Worm (Caenorhabditis elegans) whole organism, mixed stage, embryonic: Measurements from ENCODE around the gene arrd-5.

Experiments
- M03D4.4 ChIP-seq: sonication (generic microtip); optimal IDR thresholded peaks from 2 replicates; lab custom pipeline; 2017; ENCODE audit warnings: mild to moderate bottlenecking, missing genetic modification characterization, missing compliant biosample characterization
- bed-3 ChIP-seq: fragments of 200-800 bp; sonication (Bioruptor generic); optimal IDR thresholded peaks from 3 replicates; lab custom pipeline; 2018; ENCODE audit warnings: mild to moderate bottlenecking, missing genetic modification characterization, moderate library complexity, missing compliant biosample characterization
- blmp-1 ChIP-seq: fragments of 150-350 bp; optimal IDR thresholded peaks from 2 replicates; lab custom pipeline; 2014; ENCODE audit warnings: missing biosample characterization, missing genetic modification characterization
- ceh-39 ChIP-seq: fragments of 150-350 bp; optimal IDR thresholded peaks from 2 replicates; lab custom pipeline; 2014; ENCODE audit warnings: missing biosample characterization, missing genetic modification characterization
- ceh-43 ChIP-seq: fragments of 200-800 bp; sonication (Bioruptor generic); optimal IDR thresholded peaks from 2 replicates; lab custom pipeline; 2018; ENCODE audit warnings: mild to moderate bottlenecking, missing genetic modification characterization, moderate library complexity, missing compliant biosample characterization
- ces-1 ChIP-seq: fragments of 150-350 bp; optimal IDR thresholded peaks from 2 replicates; lab custom pipeline; 2014; ENCODE audit warnings: missing biosample characterization, missing genetic modification reagents, missing genetic modification characterization
- cnd-1 ChIP-seq: fragments of 200-800 bp; sonication (Bioruptor generic); optimal IDR thresholded peaks from 2 replicates; lab custom pipeline; 2018; ENCODE audit warnings: mild to moderate bottlenecking, missing genetic modification characterization, missing compliant biosample characterization
- drap-1 ChIP-seq: fragments of 200-800 bp; sonication (Bioruptor generic); optimal IDR thresholded peaks from 3 replicates; lab custom pipeline; 2018; ENCODE audit warnings: mild to moderate bottlenecking, missing genetic modification characterization, missing compliant biosample characterization
- elt-1 ChIP-seq: sonication (generic microtip); optimal IDR thresholded peaks from 2 replicates; lab custom pipeline; 2017; ENCODE audit warnings: missing genetic modification characterization, mild to moderate bottlenecking, missing compliant biosample characterization, antibody characterized with exemption, moderate library complexity, borderline replicate concordance; ENCODE audit not compliant: insufficient read depth
- elt-3 ChIP-seq: fragments of 150-350 bp; optimal IDR thresholded peaks from 2 replicates; lab custom pipeline; 2014; ENCODE audit warnings: missing biosample characterization, missing genetic modification characterization
- flh-1 ChIP-seq: fragments of 200-800 bp; sonication (Bioruptor generic); optimal IDR thresholded peaks from 2 replicates; lab custom pipeline; 2018; ENCODE audit warnings: mild to moderate bottlenecking, missing genetic modification characterization, moderate library complexity, missing compliant biosample characterization
- ham-2 ChIP-seq: fragments of 200-800 bp; sonication (Bioruptor generic); optimal IDR thresholded peaks from 2 replicates; lab custom pipeline; 2018; ENCODE audit warnings: mild to moderate bottlenecking, missing genetic modification characterization, missing compliant biosample characterization
- hlh-1 ChIP-seq: fragments of 150-350 bp; optimal IDR thresholded peaks from 2 replicates; lab custom pipeline; 2014; ENCODE audit warnings: missing biosample characterization, missing genetic modification reagents, missing genetic modification characterization
- lin-13 ChIP-seq: fragments of 150-350 bp; optimal IDR thresholded peaks from 2 replicates; lab custom pipeline; 2014; ENCODE audit warnings: missing biosample characterization, missing genetic modification characterization
- lin-32 ChIP-seq: fragments of 200-800 bp; sonication (Bioruptor generic); optimal IDR thresholded peaks from 2 replicates; lab custom pipeline; 2018; ENCODE audit warnings: mild to moderate bottlenecking, missing genetic modification characterization, missing compliant biosample characterization
- lsy-2 ChIP-seq: fragments of 150-350 bp; optimal IDR thresholded peaks from 2 replicates; lab custom pipeline; 2014; ENCODE audit warnings: missing biosample characterization, missing genetic modification characterization
- mab-5 ChIP-seq: fragments of 150-350 bp; optimal IDR thresholded peaks from 2 replicates; lab custom pipeline; 2014; ENCODE audit warnings: missing biosample characterization, missing genetic modification characterization
- mep-1 ChIP-seq: fragments of 150-350 bp; optimal IDR thresholded peaks from 2 replicates; lab custom pipeline; 2017; ENCODE audit warnings: missing biosample characterization, missing genetic modification reagents, missing genetic modification characterization, inconsistent platforms
- mls-2 ChIP-seq: sonication (generic microtip); optimal IDR thresholded peaks from 2 replicates; lab custom pipeline; 2016; ENCODE audit warnings: mild to moderate bottlenecking, missing genetic modification characterization, moderate library complexity, missing compliant biosample characterization
- nhr-12 ChIP-seq: fragments of 150-350 bp; optimal IDR thresholded peaks from 2 replicates; lab custom pipeline; 2014; ENCODE audit warnings: missing biosample characterization, missing genetic modification characterization
- nhr-2 ChIP-seq: fragments of 150-350 bp; optimal IDR thresholded peaks from 2 replicates; lab custom pipeline; 2014; ENCODE audit warnings: missing biosample characterization, missing genetic modification characterization
- nhr-237 ChIP-seq: fragments of 150-350 bp; optimal IDR thresholded peaks from 2 replicates; lab custom pipeline; 2014; ENCODE audit warnings: missing biosample characterization, missing genetic modification characterization
- nhr-28 ChIP-seq: fragments of 150-350 bp; optimal IDR thresholded peaks from 2 replicates; lab custom pipeline; 2014; ENCODE audit warnings: missing biosample characterization, missing genetic modification characterization
- nhr-76 ChIP-seq: sonication (generic microtip); optimal IDR thresholded peaks from 2 replicates; lab custom pipeline; 2017; ENCODE audit warnings: missing biosample characterization, missing genetic modification characterization
- pha-4 ChIP-seq: fragments of 150-350 bp; optimal IDR thresholded peaks from 2 replicates; lab custom pipeline; 2018; ENCODE audit warnings: missing biosample characterization, missing genetic modification reagents, missing genetic modification characterization
- sem-2 ChIP-seq: fragments of 200-800 bp; sonication (Bioruptor generic); optimal IDR thresholded peaks from 2 replicates; lab custom pipeline; 2018; ENCODE audit warnings: mild to moderate bottlenecking, missing genetic modification characterization, missing compliant biosample characterization
- snpc-4 ChIP-seq: fragments of 150-350 bp; optimal IDR thresholded peaks from 2 replicates; lab custom pipeline; 2014; ENCODE audit warnings: missing biosample characterization, missing genetic modification characterization
- sptf-1 ChIP-seq: sonication (generic microtip); optimal IDR thresholded peaks from 2 replicates; lab custom pipeline; 2017; ENCODE audit warnings: mild to moderate bottlenecking, missing genetic modification characterization, moderate library complexity, missing compliant biosample characterization
- tbx-8 ChIP-seq: fragments of 200-800 bp; sonication (Bioruptor generic); optimal IDR thresholded peaks from 2 replicates; lab custom pipeline; 2018; ENCODE audit warnings: mild to moderate bottlenecking, missing genetic modification characterization, moderate library complexity, missing compliant biosample characterization
- unc-120 ChIP-seq: sonication (generic microtip); optimal IDR thresholded peaks from 2 replicates; lab custom pipeline; 2017; ENCODE audit warnings: missing genetic modification characterization, missing compliant biosample characterization; ENCODE audit not compliant: poor library complexity, severe bottlenecking
- unc-39 ChIP-seq: fragments of 150-350 bp; optimal IDR thresholded peaks from 2 replicates; lab custom pipeline; 2014; ENCODE audit warnings: missing biosample characterization, missing genetic modification characterization
- unc-62 ChIP-seq: fragments of 150-350 bp; optimal IDR thresholded peaks from 2 replicates; lab custom pipeline; 2014; ENCODE audit warnings: missing biosample characterization, missing genetic modification reagents, missing genetic modification characterization
- zip-8 ChIP-seq: fragments of 150-350 bp; optimal IDR thresholded peaks from 2 replicates; lab custom pipeline; 2014; ENCODE audit warnings: missing biosample characterization, missing genetic modification characterization
- ztf-11 ChIP-seq: fragments of 150-350 bp; optimal IDR thresholded peaks from 2 replicates; lab custom pipeline; 2014; ENCODE audit warnings: missing biosample characterization, missing genetic modification characterization

Gene arrd-5

ce11 chrII:9834921-9835320, at the start of gene arrd-5:
TSS of gene arrd-5 (plus strand) at chrII:9835221.
- TF ChIP-seq mls-2 (tag; lab: Kevin White, UChicago) (no peak), mab-5 (tag; lab: Kevin White, UChicago) (no peak), tbx-8 (GFP tag; lab: Kevin White, UChicago) (no peak), lin-32 (GFP tag; lab: Kevin White, UChicago) (no peak), nhr-237 (tag; lab: Kevin White, UChicago) (no peak), lsy-2 (tag; lab: Kevin White, UChicago) (no peak), unc-39 (tag; lab: Kevin White, UChicago) (no peak), drap-1 (GFP tag; lab: Kevin White, UChicago) (no peak), nhr-28 (no peak), unc-62 (GFP tag; lab: Kevin White, UChicago) (no peak), pha-4 (tag; lab: Kevin White, UChicago) (no peak), ham-2 (GFP tag; lab: Kevin White, UChicago) (no peak), ces-1 (GFP tag; lab: Kevin White, UChicago) (no peak), zip-8 (tag; lab: Kevin White, UChicago) (no peak)

DNA sequence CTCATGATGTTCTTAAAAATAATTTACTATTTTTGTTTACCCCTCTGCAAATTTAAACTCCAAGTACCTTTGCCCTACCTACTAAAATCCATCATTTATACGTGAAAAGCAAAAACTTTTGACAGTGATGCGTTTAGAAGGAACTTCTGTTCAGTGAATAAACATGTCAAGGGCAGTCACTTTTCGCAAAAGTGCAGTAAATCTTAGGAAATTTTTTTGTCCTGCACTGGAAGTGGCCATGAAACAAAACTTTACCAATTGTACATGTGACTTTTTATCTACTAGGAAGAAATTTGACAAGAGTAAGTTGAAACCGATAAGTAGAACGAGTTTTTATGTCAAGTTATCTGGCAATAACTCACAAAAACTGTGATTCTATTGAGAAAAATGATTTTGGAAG, 48.8 kb upstream of the arrd-5 start:
- TF ChIP-seq elt-1 (tag; lab: Kevin White, UChicago) (no peak), snpc-4 (no peak), zip-8 (tag; lab: Kevin White, UChicago) (no peak)

ce11 chrII:9787395-9788152, 47.4 kb upstream of the arrd-5 start, which contains the start of gene cyp-13A2:
TSS of gene cyp-13A2 (minus strand) at chrII:9787629.
- TF ChIP-seq unc-120 (tag; lab: Kevin White, UChicago) (peak; percentile 52), pha-4 (tag; lab: Kevin White, UChicago) (no peak), unc-62 (GFP tag; lab: Kevin White, UChicago) (peak; percentile 23), snpc-4 (no peak), elt-1 (tag; lab: Kevin White, UChicago) (peak; percentile 44), ceh-39 (tag; lab: Kevin White, UChicago) (no peak), mep-1 (tag; lab: Kevin White, UChicago) (no peak), tbx-8 (GFP tag; lab: Kevin White, UChicago) (no peak), mab-5 (tag; lab: Kevin White, UChicago) (no peak), elt-3 (no peak), sem-2 (no peak)

ce11 chrII:9791185-9791584, 43.8 kb upstream of the arrd-5 start:
- no peak for TF ChIP-seq ces-1 (GFP tag; lab: Kevin White, UChicago)
- TF ChIP-seq unc-62 (GFP tag; lab: Kevin White, UChicago) = no peak
- TF ChIP-seq blmp-1 (tag; lab: Kevin White, UChicago) = no peak
- TF ChIP-seq, all 35 proteins: peak for 0

- TF ChIP-seq ztf-11 (tag; lab: Kevin White, UChicago) (no peak), lin-32 (GFP tag; lab: Kevin White, UChicago) (no peak), mep-1 (tag; lab: Kevin White, UChicago) (no peak), unc-39 (tag; lab: Kevin White, UChicago) (no peak), mls-2 (tag; lab: Kevin White, UChicago) (no peak), ces-1 (GFP tag; lab: Kevin White, UChicago) (no peak), sem-2 (no peak), flh-1 (GFP tag; lab: Kevin White, UChicago) (no peak), bed-3 (GFP tag; lab: Kevin White, UChicago) (no peak), elt-1 (tag; lab: Kevin White, UChicago) (no peak), tbx-8 (GFP tag; lab: Kevin White, UChicago) (no peak), drap-1 (GFP tag; lab: Kevin White, UChicago) (no peak), ceh-39 (tag; lab: Kevin White, UChicago) (no peak), nhr-76 (tag; lab: Kevin White, UChicago) (no peak), elt-3 (no peak)
Measured at ce11 chrII:9793197-9793596, 41.8 kb upstream of the arrd-5 start, which contains the start of gene cyp-13A3. TSS of gene cyp-13A3 (minus strand) at chrII:9793297.

DNA sequence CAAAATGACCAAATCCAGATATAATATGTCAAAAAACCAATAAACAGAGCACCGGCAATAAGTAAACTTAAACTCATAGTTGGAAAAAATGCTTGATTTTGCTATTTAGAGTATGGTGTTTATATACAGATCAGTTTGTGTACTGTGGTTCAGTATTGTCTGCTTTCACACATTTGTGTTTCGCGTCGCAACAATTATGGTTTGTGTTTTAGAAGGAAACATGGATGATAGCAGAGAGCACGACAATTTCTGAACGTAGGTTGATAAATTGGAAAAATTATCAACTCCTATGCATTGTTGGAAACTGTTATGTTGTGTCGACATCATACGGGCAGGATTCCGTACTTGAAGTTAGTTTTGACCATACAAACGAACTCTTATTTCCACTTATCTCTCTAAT, 37.4 kb upstream of the arrd-5 start, which contains the start of gene cyp-13A4:
TSS of gene cyp-13A4 (minus strand) at position 77 of the 400 bp plus-strand sequence.
- no peak for TF ChIP-seq lin-13 (tag; lab: Kevin White, UChicago)
- TF ChIP-seq unc-120 (tag; lab: Kevin White, UChicago) = no peak
- TF ChIP-seq sem-2 = no peak
- no peak for TF ChIP-seq unc-62 (GFP tag; lab: Kevin White, UChicago)
- no peak for TF ChIP-seq ceh-43
- no peak for TF ChIP-seq hlh-1
- no peak for TF ChIP-seq cnd-1 (tag; lab: Kevin White, UChicago)
- no peak for TF ChIP-seq ztf-11 (tag; lab: Kevin White, UChicago)
- TF ChIP-seq pha-4 (tag; lab: Kevin White, UChicago) = no peak
- no peak for TF ChIP-seq nhr-12 (tag; lab: Kevin White, UChicago)
- TF ChIP-seq mls-2 (tag; lab: Kevin White, UChicago) = no peak
- TF ChIP-seq unc-39 (tag; lab: Kevin White, UChicago) = no peak
- no peak for TF ChIP-seq M03D4.4 (tag; lab: Kevin White, UChicago)
- no peak for TF ChIP-seq elt-3
- TF ChIP-seq nhr-2 (tag; lab: Kevin White, UChicago) = no peak
- TF ChIP-seq blmp-1 (tag; lab: Kevin White, UChicago) = no peak
- TF ChIP-seq sptf-1 (tag; lab: Kevin White, UChicago) = no peak
- TF ChIP-seq zip-8 (tag; lab: Kevin White, UChicago) = no peak
- TF ChIP-seq ces-1 (GFP tag; lab: Kevin White, UChicago) = no peak
- TF ChIP-seq nhr-237 (tag; lab: Kevin White, UChicago) = no peak
- TF ChIP-seq, all 35 proteins: peak for 0
